Worm (Caenorhabditis elegans): ENCODE results near the gene snf-7.

- TF ChIP-seq ama-1 (optimal IDR thresholded peaks at IDR 0.05) (no peak), B0310.2 (tag; optimal IDR thresholded peaks at IDR 0.05) (no peak), tbx-37 (GFP tag; conservative IDR thresholded peaks at IDR 0.05) (no peak), aly-1 (tag; optimal IDR thresholded peaks at IDR 0.05) (no peak), ets-7 (tag; optimal IDR thresholded peaks at IDR 0.05) (no peak), pes-1 (GFP tag; IDR thresholded peaks at IDR 0.05) (no peak)
Measured at ce11 chrIII:13058140-13058539, 52.9 kb downstream of the snf-7 start.
